In the genomic region with DNA sequence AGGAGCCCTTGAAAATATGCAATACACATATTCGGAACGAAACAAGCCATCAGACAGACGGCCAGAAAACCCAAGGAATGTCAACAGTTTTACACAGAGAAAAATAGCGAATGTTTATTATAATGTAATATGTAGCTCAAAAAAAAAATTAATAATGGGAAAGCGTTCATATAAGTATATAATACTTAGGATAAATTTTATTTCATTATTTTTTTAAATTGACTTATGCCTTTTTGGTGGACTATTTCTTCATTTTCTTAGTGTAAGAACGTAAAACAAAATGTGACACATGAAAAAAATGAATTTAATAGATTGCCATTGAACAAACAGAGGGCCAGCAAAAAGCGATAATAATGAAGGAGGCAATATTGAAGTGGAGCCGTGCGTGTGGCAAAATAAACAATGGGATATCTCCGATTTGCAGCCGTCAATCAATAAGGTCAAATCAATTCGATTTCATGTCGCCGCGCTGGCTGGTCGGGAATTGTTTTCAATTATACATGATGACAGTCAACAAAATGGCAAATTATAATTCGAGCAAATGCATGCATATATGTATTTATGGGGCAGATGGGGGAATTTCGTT, we compare ENCODE assay signal across 5 fruit fly cellular contexts.
TF ChIP-seq lines count a peak whose summit lies in the region.

No protein-coding gene starts in this region.

- TF ChIP-seq CTCF in whole organism, embryonic (GFP tag; optimal IDR thresholded peaks at IDR 0.05; lab: Kevin White, UChicago): no peak

TF ChIP-seq in whole organism, adult, 20 proteins besides CTCF, POLR2A, EP300 and RAD21:
- TF ChIP-seq CG12768 (GFP tag; optimal IDR thresholded peaks at IDR 0.05; lab: Kevin White, UChicago): no peak
- TF ChIP-seq cic (GFP tag; optimal IDR thresholded peaks at IDR 0.05; lab: Kevin White, UChicago): peak; percentile 20

TF ChIP-seq in whole organism, embryonic, 481 proteins besides CTCF, POLR2A, EP300 and RAD21 (continues in another document):
- TF ChIP-seq Ets65A (GFP tag; lab: Kevin White, UChicago) (peak; percentile 51), corto (GFP tag; optimal IDR thresholded peaks at IDR 0.05; lab: Kevin White, UChicago) (no peak), CG7372 (GFP tag; IDR thresholded peaks at IDR 0.05; lab: Robert Waterston, UW) (0 out of 2 replicates have a peak, but pooled peaks have one; percentile 18), pho (GFP tag; optimal IDR thresholded peaks at IDR 0.05; lab: Kevin White, UChicago) (no peak), GATAe (GFP tag; conservative IDR thresholded peaks at IDR 0.05; lab: Robert Waterston, UW) (0 out of 2 replicates have a peak, but pooled peaks have one; percentile 30), CG9727 (GFP tag; optimal IDR thresholded peaks at IDR 0.05; lab: Kevin White, UChicago) (peak; percentile 34), Rx (GFP tag; IDR thresholded peaks at IDR 0.05; lab: Robert Waterston, UW) (no peak), Atf6 (GFP tag; IDR thresholded peaks at IDR 0.05; lab: Robert Waterston, UW) (peak; percentile 36; the same call in 1 of the 2 replicates), tio (GFP tag; optimal IDR thresholded peaks at IDR 0.05; lab: Kevin White, UChicago) (peak; percentile 2), CG6689 (GFP tag; IDR thresholded peaks at IDR 0.05; lab: Robert Waterston, UW) (0 out of 2 replicates have a peak, but pooled peaks have one; percentile 25), esg (GFP tag; conservative IDR thresholded peaks at IDR 0.05; lab: Robert Waterston, UW) (0 out of 2 replicates have a peak, but pooled peaks have one; percentile 26), her (GFP tag; optimal IDR thresholded peaks at IDR 0.05; lab: Kevin White, UChicago) (no peak), B-H1 (GFP tag; IDR thresholded peaks at IDR 0.05; lab: Robert Waterston, UW) (peak; percentile 61), Abd-B (GFP tag; optimal IDR thresholded peaks at IDR 0.05; lab: Kevin White, UChicago) (peak; percentile 73), al (GFP tag; IDR thresholded peaks at IDR 0.05; lab: Robert Waterston, UW) (peak; percentile 15; the same call in 1 of the 2 replicates), en (GFP tag; optimal IDR thresholded peaks at IDR 0.05; lab: Kevin White, UChicago) (no peak), CG9215 (GFP tag; IDR thresholded peaks at IDR 0.05; lab: Robert Waterston, UW) (peak; percentile 49), CG2889 (GFP tag; IDR thresholded peaks at IDR 0.05; lab: Robert Waterston, UW) (no peak), tgo (GFP tag; IDR thresholded peaks at IDR 0.05; lab: Robert Waterston, UW) (peak; percentile 39; the same call in 2 of the 3 replicates)

TF ChIP-seq in whole organism, prepupa, 60 proteins besides CTCF, POLR2A, EP300 and RAD21:
- TF ChIP-seq fkh (GFP tag; optimal IDR thresholded peaks at IDR 0.05; lab: Kevin White, UChicago) (peak; percentile 47), CG3032 (tag; optimal IDR thresholded peaks at IDR 0.05; lab: Kevin White, UChicago) (peak; percentile 15), vri (GFP tag; optimal IDR thresholded peaks at IDR 0.05; lab: Kevin White, UChicago) (no peak), Gug (GFP tag; IDR thresholded peaks at IDR 0.05; lab: Robert Waterston, UW) (0 out of 2 replicates have a peak, but pooled peaks have one; percentile 15), CG32006 (GFP tag; optimal IDR thresholded peaks at IDR 0.05; lab: Kevin White, UChicago) (no peak), Eip78C (GFP tag; lab: Kevin White, UChicago) (peak; percentile 85), topi (GFP tag; optimal IDR thresholded peaks at IDR 0.05; lab: Kevin White, UChicago) (peak; percentile 8), dsx (GFP tag; optimal IDR thresholded peaks at IDR 0.05; lab: Kevin White, UChicago; ENCODE audit: poor library complexity, severe bottlenecking) (peak; percentile 47), svp (GFP tag; lab: Kevin White, UChicago) (peak; percentile 91)

TF ChIP-seq in whole organism, pupa, 21 proteins besides CTCF, POLR2A, EP300 and RAD21:
- TF ChIP-seq CG13204 (GFP tag; optimal IDR thresholded peaks at IDR 0.05; lab: Kevin White, UChicago): no peak
- peak; percentile 3 for TF ChIP-seq CG14655 (GFP tag; optimal IDR thresholded peaks at IDR 0.05; lab: Kevin White, UChicago)
- no peak; the same call in 2 of the 3 replicates for TF ChIP-seq CG4496 (GFP tag; IDR thresholded peaks at IDR 0.05; lab: Robert Waterston, UW)

TF ChIP-seq in whole organism, wandering third instar larva, 38 proteins besides CTCF, POLR2A, EP300 and RAD21:
- TF ChIP-seq HLH106 (tag; optimal IDR thresholded peaks at IDR 0.05; lab: Kevin White, UChicago): peak; percentile 43
- TF ChIP-seq Jra (GFP tag; optimal IDR thresholded peaks at IDR 0.05; lab: Kevin White, UChicago): no peak
TF ChIP-seq in whole organism, wandering third instar larva: peak in this region for 1.
